Worm (Caenorhabditis elegans) whole organism, young adult: ENCODE results near the gene clec-185.

Source experiments
- B0019.2 ChIP-seq: fragments of 200-800 bp; sonication (Bioruptor generic); conservative IDR thresholded peaks from 2 replicates; pipeline ENCODE4 v1.3.6; 2022; ENCODE audit warnings: missing genetic modification reagents, missing genetic modification characterization, missing compliant biosample characterization
- B0336.3 ChIP-seq: fragments of 200-800 bp; sonication (Bioruptor generic); IDR thresholded peaks from 2 replicates; pipeline ENCODE4 v1.3.6; 2022; ENCODE audit warnings: missing genetic modification characterization, missing compliant biosample characterization
- D2030.7 ChIP-seq: fragments of 200-800 bp; sonication (Bioruptor generic); IDR thresholded peaks from 2 replicates; pipeline ENCODE4 v1.3.6; 2022; ENCODE audit warnings: missing genetic modification reagents, missing genetic modification characterization, missing compliant biosample characterization
- F22D6.2 ChIP-seq: sonication (generic microtip); optimal IDR thresholded peaks from 2 replicates; lab custom pipeline; 2016; ENCODE audit warnings: mild to moderate bottlenecking, missing genetic modification characterization, missing compliant biosample characterization
- F23B12.7 ChIP-seq: sonication (generic microtip); optimal IDR thresholded peaks from 2 replicates; lab custom pipeline; 2017; ENCODE audit warnings: missing genetic modification characterization, mild to moderate bottlenecking, missing compliant biosample characterization, antibody characterized with exemption, moderate library complexity; ENCODE audit not compliant: insufficient read depth
- F33H1.4 ChIP-seq: fragments of 200-800 bp; sonication (Bioruptor generic); IDR thresholded peaks from 2 replicates; pipeline ENCODE4 v1.3.6; 2022; ENCODE audit warnings: missing genetic modification reagents, missing genetic modification characterization, missing compliant biosample characterization
- F39B2.1 ChIP-seq: fragments of 200-800 bp; sonication (Bioruptor generic); IDR thresholded peaks from 2 replicates; pipeline ENCODE4 v1.3.6; 2022; ENCODE audit warnings: missing genetic modification reagents, missing genetic modification characterization, missing compliant biosample characterization
- F52B5.7 ChIP-seq: sonication (generic microtip); optimal IDR thresholded peaks from 2 replicates; lab custom pipeline; 2016; ENCODE audit warnings: mild to moderate bottlenecking, missing genetic modification characterization, missing compliant biosample characterization
- F57C9.4 ChIP-seq: sonication (generic microtip); optimal IDR thresholded peaks from 2 replicates; lab custom pipeline; 2017; ENCODE audit warnings: mild to moderate bottlenecking, missing genetic modification characterization, missing compliant biosample characterization
- K11D2.4 ChIP-seq: fragments of 200-800 bp; sonication (Bioruptor generic); IDR thresholded peaks from 2 replicates; pipeline ENCODE4 v1.3.6; 2022; ENCODE audit warnings: missing genetic modification reagents, missing genetic modification characterization, missing compliant biosample characterization
- Y53F4B.3 ChIP-seq: fragments of 200-800 bp; sonication (Bioruptor generic); IDR thresholded peaks from 2 replicates; pipeline ENCODE4 v1.3.6; 2022; ENCODE audit warnings: missing genetic modification reagents, missing genetic modification characterization, missing compliant biosample characterization
- Y53G8AR.9 ChIP-seq: fragments of 200-800 bp; sonication (Bioruptor generic); conservative IDR thresholded peaks from 2 replicates; pipeline ENCODE4 v1.3.6; 2022; ENCODE audit warnings: missing genetic modification reagents, missing genetic modification characterization, missing compliant biosample characterization
- Y56A3A.18 ChIP-seq: fragments of 200-800 bp; sonication (Bioruptor generic); IDR thresholded peaks from 2 replicates; pipeline ENCODE4 v1.3.6; 2022; ENCODE audit warnings: missing genetic modification reagents, missing genetic modification characterization, missing compliant biosample characterization
- ama-1 ChIP-seq, 3 experiments: fragments of 150-350 bp in 1 of 3; sonication (generic microtip) in 2 of 3; optimal IDR thresholded peaks; 2 replicates each; lab custom pipeline; 2014 to 2018; ENCODE audit warnings: missing biosample characterization in 2 of 3, missing genetic modification characterization in 2 of 3, missing genetic modification reagents in 2 of 3
- bed-2 ChIP-seq: fragments of 200-800 bp; sonication (Bioruptor generic); IDR thresholded peaks from 2 replicates; pipeline ENCODE4 v1.3.6; 2022; ENCODE audit warnings: missing genetic modification reagents, missing genetic modification characterization, missing compliant biosample characterization
- cebp-1 ChIP-seq, 2 experiments: fragments of 200-800 bp in 1 of 2; sonication (Bioruptor generic) in 1 of 2; sonication (generic microtip) in 1 of 2; IDR thresholded peaks in 1 of 2; optimal IDR thresholded peaks in 1 of 2; 2 replicates each; pipeline versions ENCODE4 v1.3.6 to Lab custom; 2017 to 2022; ENCODE audit warnings: missing compliant biosample characterization in 2 of 2, missing genetic modification characterization in 2 of 2, mild to moderate bottlenecking in 1 of 2, missing genetic modification reagents in 1 of 2, moderate library complexity in 1 of 2
- cebp-2 ChIP-seq: fragments of 200-800 bp; sonication (Bioruptor generic); IDR thresholded peaks from 2 replicates; pipeline ENCODE4 v1.3.6; 2022; ENCODE audit warnings: missing genetic modification characterization, missing compliant biosample characterization
- ceh-40 ChIP-seq: fragments of 200-800 bp; sonication (Bioruptor generic); IDR thresholded peaks from 2 replicates; pipeline ENCODE4 v1.3.6; 2022; ENCODE audit warnings: missing genetic modification characterization, missing compliant biosample characterization
- ceh-58 ChIP-seq: fragments of 200-800 bp; sonication (Bioruptor generic); IDR thresholded peaks from 2 replicates; pipeline ENCODE4 v1.3.6; 2022; ENCODE audit warnings: missing genetic modification characterization, missing compliant biosample characterization
- ceh-79 ChIP-seq: sonication (generic microtip); optimal IDR thresholded peaks from 2 replicates; lab custom pipeline; 2017; ENCODE audit warnings: mild to moderate bottlenecking, missing genetic modification characterization, missing compliant biosample characterization
- fkh-3 ChIP-seq: sonication (generic microtip); optimal IDR thresholded peaks from 2 replicates; lab custom pipeline; 2016; ENCODE audit warnings: mild to moderate bottlenecking, missing genetic modification characterization, missing compliant biosample characterization
- hlh-12 ChIP-seq: sonication (generic microtip); optimal IDR thresholded peaks from 2 replicates; lab custom pipeline; 2016; ENCODE audit warnings: missing genetic modification characterization, missing compliant biosample characterization
- hmg-20 ChIP-seq: fragments of 200-800 bp; sonication (Bioruptor generic); IDR thresholded peaks from 2 replicates; pipeline ENCODE4 v1.3.6; 2022; ENCODE audit warnings: missing genetic modification reagents, missing genetic modification characterization, missing compliant biosample characterization
- let-607 ChIP-seq, 2 experiments: fragments of 200-800 bp in 1 of 2; sonication (Bioruptor generic) in 1 of 2; sonication (generic microtip) in 1 of 2; optimal IDR thresholded peaks; 2 replicates each; lab custom pipeline; 2016 to 2018; ENCODE audit warnings: mild to moderate bottlenecking in 2 of 2, missing compliant biosample characterization in 2 of 2, missing genetic modification characterization in 2 of 2, moderate library complexity in 2 of 2, missing genotype in 1 of 2
- lsl-1 ChIP-seq: fragments of 200-800 bp; sonication (Bioruptor generic); optimal IDR thresholded peaks from 2 replicates; lab custom pipeline; 2018; ENCODE audit warnings: mild to moderate bottlenecking, missing genetic modification characterization, moderate library complexity, missing compliant biosample characterization
- madf-6 ChIP-seq: fragments of 200-800 bp; sonication (Bioruptor generic); IDR thresholded peaks from 2 replicates; pipeline ENCODE4 v1.3.6; 2022; ENCODE audit warnings: missing genetic modification reagents, missing genetic modification characterization, missing compliant biosample characterization
- nhr-120 ChIP-seq: fragments of 200-800 bp; sonication (Bioruptor generic); IDR thresholded peaks from 2 replicates; pipeline ENCODE4 v1.3.6; 2022; ENCODE audit warnings: missing genetic modification characterization, missing compliant biosample characterization
- nhr-90 ChIP-seq: sonication (generic microtip); optimal IDR thresholded peaks from 2 replicates; lab custom pipeline; 2016; ENCODE audit warnings: missing genotype, mild to moderate bottlenecking, missing genetic modification characterization, missing compliant biosample characterization
- sdz-38 ChIP-seq: sonication (generic microtip); optimal IDR thresholded peaks from 2 replicates; lab custom pipeline; 2016; ENCODE audit warnings: missing genotype, missing genetic modification characterization, missing compliant biosample characterization
- snpc-1.3 ChIP-seq: sonication (generic microtip); optimal IDR thresholded peaks from 2 replicates; lab custom pipeline; 2017; ENCODE audit warnings: missing genetic modification characterization, mild to moderate bottlenecking, missing compliant biosample characterization, antibody characterized with exemption, moderate library complexity, missing genotype, missing genetic modification reagents; ENCODE audit not compliant: insufficient read depth
- tbp1 ChIP-seq: fragments of 200-800 bp; sonication (Bioruptor generic); optimal IDR thresholded peaks from 2 replicates; lab custom pipeline; 2018; ENCODE audit warnings: mild to moderate bottlenecking, missing genetic modification characterization, missing compliant biosample characterization
- tbx-9 ChIP-seq: sonication (generic microtip); optimal IDR thresholded peaks from 2 replicates; lab custom pipeline; 2016; ENCODE audit warnings: borderline replicate concordance, missing genetic modification characterization, inconsistent platforms, missing compliant biosample characterization
- tlf-1 ChIP-seq: fragments of 200-800 bp; sonication (Bioruptor generic); optimal IDR thresholded peaks from 2 replicates; lab custom pipeline; 2018; ENCODE audit warnings: mild to moderate bottlenecking, missing genetic modification characterization, missing compliant biosample characterization
- ztf-28 ChIP-seq: fragments of 200-800 bp; sonication (Bioruptor generic); IDR thresholded peaks from 2 replicates; pipeline ENCODE4 v1.3.6; 2022; ENCODE audit warnings: missing genetic modification reagents, missing genetic modification characterization, missing compliant biosample characterization
- ztf-6 ChIP-seq: fragments of 200-800 bp; sonication (Bioruptor generic); IDR thresholded peaks from 2 replicates; pipeline ENCODE4 v1.3.6; 2022; ENCODE audit warnings: missing genetic modification reagents, missing genetic modification characterization, missing compliant biosample characterization

clec-185 gene

DNA sequence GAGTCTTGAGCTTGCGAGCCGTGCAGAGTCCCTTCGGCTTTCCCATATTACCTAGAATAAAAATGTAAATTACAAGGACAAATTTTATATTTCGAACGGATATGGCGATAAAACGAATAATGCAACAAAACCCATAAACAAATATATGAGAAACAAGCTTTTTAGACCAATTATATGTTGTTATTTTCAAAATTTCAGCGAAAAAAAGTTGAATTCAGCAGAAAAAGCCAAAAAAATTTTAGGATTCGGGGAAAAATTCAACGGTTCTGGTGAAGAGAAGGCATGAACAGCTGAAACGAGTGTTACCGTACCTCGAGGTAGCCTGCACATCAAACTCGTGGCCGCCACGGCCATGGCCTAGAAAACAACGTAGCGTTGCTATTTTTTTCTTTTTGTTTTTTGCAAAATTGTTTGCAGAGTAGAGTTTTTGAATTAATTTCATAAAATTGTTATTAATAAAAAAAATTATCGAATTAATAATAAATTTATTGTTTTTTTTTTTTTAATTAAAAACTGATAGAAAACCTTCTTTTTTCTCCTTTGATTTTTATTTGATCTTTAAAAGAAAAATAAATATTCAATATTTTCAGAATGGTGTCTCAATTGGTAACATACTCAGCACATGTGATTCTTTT is 47.3 kb upstream of the clec-185 start, which contains the start of the genes rps-23 and dpm-3 (continued):
- TF ChIP-seq F52B5.7 = peak; percentile 71
- TF ChIP-seq B0336.3 = peak; percentile 60; the same call in 1 of the 2 replicates
- TF ChIP-seq cebp-1 (GFP tag; IDR thresholded peaks at IDR 0.05; lab: Robert Waterston, UW) = peak; percentile 83
- peak; percentile 89 for TF ChIP-seq cebp-1 (tag; optimal IDR thresholded peaks at IDR 0.05; lab: Kevin White, UChicago)
- peak; percentile 98 for TF ChIP-seq ztf-28 (GFP tag; lab: Robert Waterston, UW)
- peak; percentile 86 for TF ChIP-seq ceh-40 (GFP tag; lab: Robert Waterston, UW)
- TF ChIP-seq snpc-1.3 (tag; lab: Kevin White, UChicago) = peak; percentile 94
- peak; percentile 95 for TF ChIP-seq D2030.7 (GFP tag; lab: Robert Waterston, UW)
- no peak for TF ChIP-seq fkh-3
- peak; percentile 77 for TF ChIP-seq Y53G8AR.9 (GFP tag; lab: Robert Waterston, UW)
- TF ChIP-seq tlf-1 = peak; percentile 95
- TF ChIP-seq B0019.2 (GFP tag; lab: Robert Waterston, UW) = peak; percentile 96
- TF ChIP-seq lsl-1 (GFP tag; lab: Kevin White, UChicago) = peak; percentile 98
- peak; percentile 55 to 90 for TF ChIP-seq let-607 (tag; optimal IDR thresholded peaks at IDR 0.05; lab: Kevin White, UChicago)
- TF ChIP-seq nhr-120 (GFP tag; lab: Robert Waterston, UW) = 0 out of 2 replicates have a peak, but pooled peaks have one; percentile 62
- TF ChIP-seq F23B12.7 (tag; lab: Kevin White, UChicago) = peak; percentile 93
- no peak for TF ChIP-seq hlh-12 (tag; lab: Kevin White, UChicago)
- TF ChIP-seq ztf-6 = peak; percentile 87
- TF ChIP-seq K11D2.4 (GFP tag; lab: Robert Waterston, UW) = peak; percentile 88
- TF ChIP-seq ama-1 (optimal IDR thresholded peaks at IDR 0.05; lab: Kevin White, UChicago) = no peak
- TF ChIP-seq ama-1 (GFP tag; optimal IDR thresholded peaks at IDR 0.05; lab: Kevin White, UChicago) = no peak
- no peak for TF ChIP-seq nhr-90 (tag; lab: Kevin White, UChicago)
- peak; percentile 60 for TF ChIP-seq F22D6.2 (tag; lab: Kevin White, UChicago)
- TF ChIP-seq tbx-9 (tag; lab: Kevin White, UChicago) = no peak
- TF ChIP-seq bed-2 (GFP tag; lab: Robert Waterston, UW) = peak; percentile 96
- TF ChIP-seq madf-6 = peak; percentile 95
- TF ChIP-seq F33H1.4 (GFP tag; lab: Robert Waterston, UW) = peak; percentile 98
- TF ChIP-seq tbp1 (GFP tag; lab: Kevin White, UChicago) = peak; percentile 75
- TF ChIP-seq ceh-58 = no peak
- TF ChIP-seq Y53F4B.3 = peak; percentile 77; the same call in 1 of the 2 replicates
- 0 out of 2 replicates have a peak, but pooled peaks have one; percentile 59 for TF ChIP-seq hmg-20 (GFP tag; lab: Robert Waterston, UW)
- no peak for TF ChIP-seq sdz-38 (tag; lab: Kevin White, UChicago)
- TF ChIP-seq ceh-79 (tag; lab: Kevin White, UChicago) = no peak
- TF ChIP-seq F57C9.4 (tag; lab: Kevin White, UChicago) = no peak

DNA sequence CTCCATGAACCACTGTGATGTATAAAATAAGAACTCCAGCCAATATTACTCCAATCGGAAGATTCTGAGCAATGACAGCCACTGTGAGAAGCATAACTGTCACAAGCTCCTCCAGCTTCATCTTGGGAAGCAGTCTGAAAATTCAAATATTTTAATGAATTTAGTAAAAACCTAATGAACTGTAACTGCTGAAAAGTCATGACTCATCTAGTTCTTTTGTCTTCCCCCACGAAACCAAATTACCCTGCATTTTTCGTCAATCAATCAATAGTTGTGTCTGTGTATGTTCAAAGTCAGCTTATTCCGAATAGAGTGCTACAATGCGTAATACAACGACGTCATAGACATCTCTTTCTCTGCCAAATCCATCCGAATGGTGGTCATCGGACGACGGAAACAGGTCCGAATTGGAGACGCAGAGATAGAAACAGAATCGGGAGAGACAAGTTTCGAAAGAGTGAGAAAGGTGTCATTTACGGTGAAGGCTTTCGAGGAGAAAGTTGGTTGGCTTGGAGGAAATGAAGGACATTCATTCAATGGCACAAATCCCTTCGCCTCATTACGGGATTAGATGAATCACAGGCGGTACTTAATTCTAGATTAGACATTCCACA is 41.7 kb upstream of the clec-185 start:
- TF ChIP-seq cebp-2 (GFP tag; lab: Robert Waterston, UW) (0 out of 2 replicates have a peak, but pooled peaks have one; percentile 41), B0336.3 (no peak)

DNA sequence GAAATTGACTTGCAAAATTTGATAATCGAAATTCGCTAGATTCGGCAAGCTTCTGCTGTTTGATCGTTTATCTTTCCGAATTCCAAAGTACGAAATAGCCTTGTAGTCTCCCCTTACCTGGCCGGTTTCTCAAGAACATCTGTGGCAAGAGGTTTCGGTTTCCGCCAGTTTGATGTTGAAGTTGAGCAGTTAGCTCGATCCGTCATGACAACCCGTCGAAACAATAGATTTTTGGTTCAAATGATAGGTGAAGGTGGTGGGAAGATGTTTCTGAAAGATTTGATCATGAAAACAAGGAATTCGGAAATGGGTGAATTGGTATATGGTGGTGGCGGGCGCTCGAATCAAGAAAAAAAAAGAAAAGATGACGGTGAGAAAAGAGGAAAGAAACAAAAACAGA is 40.0 kb upstream of the clec-185 start, which contains the start of gene acs-20:
Gene acs-20 (minus strand): TSS at position 270 of the 400 bp plus-strand sequence.
- no peak for TF ChIP-seq ceh-58
- TF ChIP-seq Y56A3A.18 (GFP tag; lab: Robert Waterston, UW) = no peak
- TF ChIP-seq F39B2.1 (GFP tag; lab: Robert Waterston, UW) = no peak
- no peak for TF ChIP-seq ztf-28 (GFP tag; lab: Robert Waterston, UW)
